Worm (Caenorhabditis elegans): ENCODE data around the gene nphp-4.

DNA sequence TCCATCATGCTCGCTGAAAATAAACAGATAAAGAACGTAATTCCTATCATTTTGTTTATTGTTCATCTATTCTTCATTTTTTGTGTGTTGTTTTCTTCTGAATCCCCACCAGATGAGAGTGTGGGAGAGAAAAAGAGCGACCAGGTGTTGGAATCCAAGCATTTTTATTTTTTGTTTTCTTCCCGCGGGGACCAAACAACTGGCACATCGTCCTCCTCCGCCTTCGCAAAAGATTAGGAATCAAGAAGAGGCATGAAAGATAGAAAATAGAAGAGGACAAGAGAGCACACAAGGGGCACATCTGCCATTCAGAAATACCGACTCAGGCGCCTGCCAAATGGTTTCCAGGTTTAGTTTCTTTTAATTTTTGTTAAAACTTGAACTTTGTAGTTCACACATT is 7.5 kb downstream of the nphp-4 start, which contains the start of gene R13H4.2:
- TF ChIP-seq hlh-30 (tag; optimal IDR thresholded peaks at IDR 0.05; ENCODE audit: insufficient read depth) (no peak), sdc-2 (tag; optimal IDR thresholded peaks at IDR 0.05) (no peak), pros-1 (tag; optimal IDR thresholded peaks at IDR 0.05) (no peak)
